Worm (Caenorhabditis elegans): ENCODE results near the gene C06E1.7.

The C06E1.7 gene

ce11 chrIII:8560836-8561235 lies 32.7 kb downstream of the C06E1.7 start, which contains the start of gene acdh-6:
Gene acdh-6 (plus strand): TSS chrIII:8561136.
- TF ChIP-seq nhr-67 (tag; optimal IDR thresholded peaks at IDR 0.05) (no peak), ama-1 (optimal IDR thresholded peaks at IDR 0.05) (no peak), elt-3 (tag; optimal IDR thresholded peaks at IDR 0.05) (no peak), nhr-43 (tag; optimal IDR thresholded peaks at IDR 0.05; ENCODE audit: poor library complexity, severe bottlenecking) (no peak), tbx-2 (tag; optimal IDR thresholded peaks at IDR 0.05) (no peak), pha-4 (tag; optimal IDR thresholded peaks at IDR 0.05) (no peak), ceh-9 (tag; optimal IDR thresholded peaks at IDR 0.05) (no peak), ztf-11 (tag; optimal IDR thresholded peaks at IDR 0.05) (no peak), zag-1 (tag; optimal IDR thresholded peaks at IDR 0.05) (no peak), fkh-2 (tag; optimal IDR thresholded peaks at IDR 0.05) (no peak), elt-2 (tag; optimal IDR thresholded peaks at IDR 0.05) (no peak), nfya-1 (tag; optimal IDR thresholded peaks at IDR 0.05; ENCODE audit: insufficient read depth) (no peak), elt-1 (tag; optimal IDR thresholded peaks at IDR 0.05) (no peak), sea-2 (GFP tag; optimal IDR thresholded peaks at IDR 0.05) (no peak), ceh-82 (tag; optimal IDR thresholded peaks at IDR 0.05) (no peak), aly-2 (tag; optimal IDR thresholded peaks at IDR 0.05) (no peak), nhr-12 (tag; optimal IDR thresholded peaks at IDR 0.05) (no peak), ceh-16 (tag; optimal IDR thresholded peaks at IDR 0.05) (no peak), nhr-77 (tag; optimal IDR thresholded peaks at IDR 0.05) (no peak), fos-1 (tag; optimal IDR thresholded peaks at IDR 0.05) (no peak)

- TF ChIP-seq lin-39 (tag; optimal IDR thresholded peaks at IDR 0.05) (no peak), nhr-23 (tag; optimal IDR thresholded peaks at IDR 0.05) (no peak), nhr-28 (tag; optimal IDR thresholded peaks at IDR 0.05) (no peak), nhr-67 (tag; optimal IDR thresholded peaks at IDR 0.05) (no peak), nfya-1 (tag; optimal IDR thresholded peaks at IDR 0.05; ENCODE audit: insufficient read depth) (no peak), lin-15B (tag; optimal IDR thresholded peaks at IDR 0.05) (no peak), aly-2 (tag; optimal IDR thresholded peaks at IDR 0.05) (no peak), fkh-10 (GFP tag; optimal IDR thresholded peaks at IDR 0.05) (no peak), nhr-43 (tag; optimal IDR thresholded peaks at IDR 0.05; ENCODE audit: poor library complexity, severe bottlenecking) (no peak), ceh-28 (tag; optimal IDR thresholded peaks at IDR 0.05) (no peak)
Observed at ce11 chrIII:8560398-8560797, 33.1 kb downstream of the C06E1.7 start.

ce11 chrIII:8556836-8557385 lies 36.6 kb downstream of the C06E1.7 start, which contains the start of gene C02D5.2:
Gene C02D5.2 (plus strand): TSS chrIII:8557335.
- TF ChIP-seq ztf-4 (tag; optimal IDR thresholded peaks at IDR 0.05) (no peak), nhr-67 (tag; optimal IDR thresholded peaks at IDR 0.05) (no peak), ceh-16 (tag; optimal IDR thresholded peaks at IDR 0.05) (no peak), nhr-11 (tag; optimal IDR thresholded peaks at IDR 0.05) (peak; percentile 6), mdl-1 (tag; optimal IDR thresholded peaks at IDR 0.05) (no peak), fkh-10 (GFP tag; optimal IDR thresholded peaks at IDR 0.05) (no peak), ZK546.5 (tag; optimal IDR thresholded peaks at IDR 0.05) (no peak), mml-1 (tag; optimal IDR thresholded peaks at IDR 0.05) (no peak), aly-2 (tag; optimal IDR thresholded peaks at IDR 0.05) (no peak), R02D3.7 (tag; optimal IDR thresholded peaks at IDR 0.05) (no peak), fkh-2 (tag; optimal IDR thresholded peaks at IDR 0.05) (no peak), elt-2 (tag; optimal IDR thresholded peaks at IDR 0.05) (peak; percentile 27), unc-62 (GFP tag; optimal IDR thresholded peaks at IDR 0.05) (peak; percentile 30), ama-1 (optimal IDR thresholded peaks at IDR 0.05) (no peak), nhr-43 (tag; optimal IDR thresholded peaks at IDR 0.05; ENCODE audit: poor library complexity, severe bottlenecking) (no peak), unc-39 (tag; optimal IDR thresholded peaks at IDR 0.05) (no peak), hmg-11 (tag; optimal IDR thresholded peaks at IDR 0.05) (peak; percentile 42), egl-5 (tag; optimal IDR thresholded peaks at IDR 0.05) (no peak), lsy-12 (tag; optimal IDR thresholded peaks at IDR 0.05) (no peak), nhr-25 (tag; optimal IDR thresholded peaks at IDR 0.05) (no peak), tbx-2 (tag; optimal IDR thresholded peaks at IDR 0.05) (no peak), pqm-1 (tag; optimal IDR thresholded peaks at IDR 0.05) (no peak), nhr-76 (tag; optimal IDR thresholded peaks at IDR 0.05) (no peak), pha-4 (tag; optimal IDR thresholded peaks at IDR 0.05) (peak; percentile 41), elt-1 (tag; optimal IDR thresholded peaks at IDR 0.05) (no peak), skn-1 (tag; optimal IDR thresholded peaks at IDR 0.05) (peak; percentile 36), ceh-28 (tag; optimal IDR thresholded peaks at IDR 0.05) (peak; percentile 1), nhr-237 (tag; optimal IDR thresholded peaks at IDR 0.05) (no peak), jun-1 (tag; optimal IDR thresholded peaks at IDR 0.05) (no peak), egl-27 (tag; optimal IDR thresholded peaks at IDR 0.05) (no peak), daf-12 (tag; optimal IDR thresholded peaks at IDR 0.05) (no peak), lin-39 (tag; optimal IDR thresholded peaks at IDR 0.05) (peak; percentile 48), sea-2 (GFP tag; optimal IDR thresholded peaks at IDR 0.05) (no peak), nhr-23 (tag; optimal IDR thresholded peaks at IDR 0.05) (no peak), lin-15B (tag; optimal IDR thresholded peaks at IDR 0.05) (peak; percentile 1), snpc-4 (tag; optimal IDR thresholded peaks at IDR 0.05) (peak; percentile 1), fos-1 (tag; optimal IDR thresholded peaks at IDR 0.05) (no peak), nhr-28 (tag; optimal IDR thresholded peaks at IDR 0.05) (no peak), nfya-1 (tag; optimal IDR thresholded peaks at IDR 0.05; ENCODE audit: insufficient read depth) (peak; percentile 54), ceh-9 (tag; optimal IDR thresholded peaks at IDR 0.05) (no peak)
